Worm (Caenorhabditis elegans) whole organism, midembryonic: ENCODE results near the gene glna-1.

Experiments
- cog-1 ChIP-seq: sonication (generic microtip); optimal IDR thresholded peaks from 2 replicates; lab custom pipeline; 2016; ENCODE audit warnings: missing genetic modification characterization, missing compliant biosample characterization
- flt-1 ChIP-seq: fragments of 200-800 bp; sonication (Bioruptor generic); IDR thresholded peaks from 2 replicates; pipeline ENCODE4 v1.3.6; 2022; ENCODE audit warnings: missing genetic modification characterization, missing compliant biosample characterization
- med-1 ChIP-seq: sonication (generic microtip); optimal IDR thresholded peaks from 2 replicates; lab custom pipeline; 2017; ENCODE audit warnings: missing genetic modification characterization, mild to moderate bottlenecking, missing compliant biosample characterization, antibody characterized with exemption, missing genetic modification reagents; ENCODE audit not compliant: insufficient read depth
- ref-1 ChIP-seq: fragments of 200-800 bp; sonication (Bioruptor generic); conservative IDR thresholded peaks from 2 replicates; pipeline ENCODE4 v1.3.6; 2022; ENCODE audit warnings: missing genetic modification reagents, missing genetic modification characterization, missing compliant biosample characterization
- tab-1 ChIP-seq: fragments of 200-800 bp; sonication (Bioruptor generic); IDR thresholded peaks from 2 replicates; pipeline ENCODE4 v1.3.6; 2022; ENCODE audit warnings: missing genetic modification characterization, missing compliant biosample characterization
- ztf-23 ChIP-seq: fragments of 200-800 bp; sonication (Bioruptor generic); IDR thresholded peaks from 2 replicates; pipeline ENCODE4 v1.3.6; 2022; ENCODE audit warnings: missing genetic modification reagents, missing genetic modification characterization, missing compliant biosample characterization
- ztf-29 ChIP-seq: fragments of 200-800 bp; sonication (Bioruptor generic); IDR thresholded peaks from 2 replicates; pipeline ENCODE4 v1.3.6; 2022; ENCODE audit warnings: missing genetic modification reagents, missing genetic modification characterization, missing compliant biosample characterization

- TF ChIP-seq tab-1 (GFP tag; lab: Robert Waterston, UW) (no peak), ztf-29 (GFP tag; lab: Robert Waterston, UW) (no peak), med-1 (GFP tag; lab: Kevin White, UChicago) (no peak), flt-1 (GFP tag; lab: Robert Waterston, UW) (no peak), ztf-23 (GFP tag; lab: Robert Waterston, UW) (no peak), ref-1 (no peak), cog-1 (tag; lab: Kevin White, UChicago) (no peak)
These were observed 11.8 kb upstream of the glna-1 start for ce11 chrII:14745127-14745526.
